Worm (Caenorhabditis elegans) whole organism, L4/young adult: ENCODE data around the gene tbc-12.

ENCODE experiments used
- dao-5 ChIP-seq: sonication (generic microtip); optimal IDR thresholded peaks from 2 replicates; lab custom pipeline; 2016; ENCODE audit warnings: missing genotype, missing genetic modification characterization, moderate library complexity, missing compliant biosample characterization
- him-1 ChIP-seq: sonication (generic microtip); optimal IDR thresholded peaks from 2 replicates; lab custom pipeline; 2016; ENCODE audit warnings: missing genotype, missing genetic modification reagents, missing genetic modification characterization, missing compliant biosample characterization

DNA sequence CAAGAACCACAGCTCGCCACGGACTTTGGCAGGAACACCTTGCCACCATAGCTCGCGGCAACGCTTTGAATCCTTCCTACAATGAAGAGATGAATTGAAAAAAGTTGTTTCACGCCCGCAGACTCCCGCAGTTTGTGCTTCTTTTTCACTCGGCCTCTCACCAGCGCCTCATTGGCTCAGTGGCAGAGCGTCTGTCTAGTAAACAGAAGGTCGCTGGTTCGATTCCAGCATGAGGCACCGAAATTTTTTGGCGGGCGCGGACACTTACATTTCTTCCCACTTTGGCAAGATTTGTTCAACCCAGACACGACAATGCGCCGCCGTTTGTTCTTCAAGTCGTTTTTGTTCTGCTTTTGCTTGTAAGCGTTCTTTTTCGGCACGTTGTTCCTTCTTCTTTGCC, 4.4 kb downstream of the tbc-12 start:
- peak; percentile 12 for TF ChIP-seq dao-5 (tag; lab: Kevin White, UChicago)
- TF ChIP-seq him-1 (tag; lab: Kevin White, UChicago) = peak; percentile 45
